Fruit fly (Drosophila melanogaster) whole organism, adult: Measurements from ENCODE around the gene spi.

Source experiments
- CG11617 ChIP-seq: fragments of 200-800 bp; sonication (Bioruptor generic); optimal IDR thresholded peaks from 2 replicates; lab custom pipeline; 2017; ENCODE audit warnings: mild to moderate bottlenecking, missing biosample characterization, missing genetic modification reagents, missing genetic modification characterization
- CG12768 ChIP-seq: fragments of 200-800 bp; sonication (Bioruptor generic); optimal IDR thresholded peaks from 2 replicates; lab custom pipeline; 2017; ENCODE audit warnings: missing biosample characterization, missing genetic modification characterization, mild to moderate bottlenecking, moderate library complexity, missing genetic modification reagents
- CG33017 ChIP-seq: fragments of 200-800 bp; sonication (Bioruptor generic); optimal IDR thresholded peaks from 2 replicates; lab custom pipeline; 2018; ENCODE audit warnings: missing biosample characterization, mild to moderate bottlenecking, missing genetic modification characterization, moderate library complexity
- CG7101 ChIP-seq: fragments of 200-800 bp; sonication (Bioruptor generic); optimal IDR thresholded peaks from 2 replicates; lab custom pipeline; 2018; ENCODE audit warnings: missing biosample characterization, mild to moderate bottlenecking, missing genetic modification characterization, moderate library complexity
- Crg-1 ChIP-seq: fragments of 200-800 bp; sonication (Bioruptor generic); optimal IDR thresholded peaks from 2 replicates; lab custom pipeline; 2016; ENCODE audit warnings: missing biosample characterization, missing genetic modification characterization
- Mnt ChIP-seq: fragments of 200-800 bp; sonication (Bioruptor generic); optimal IDR thresholded peaks from 2 replicates; lab custom pipeline; 2016; ENCODE audit warnings: missing biosample characterization, mild to moderate bottlenecking, missing genetic modification characterization
- bab1 ChIP-seq: fragments of 200-800 bp; sonication (Bioruptor generic); optimal IDR thresholded peaks from 3 replicates; lab custom pipeline; 2019; ENCODE audit warnings: missing biosample characterization, mild to moderate bottlenecking, missing genetic modification characterization, moderate library complexity
- kay ChIP-seq: fragments of 200-800 bp; sonication (Bioruptor generic); peaks from one replicate; lab custom pipeline; 2016; ENCODE audit warnings: missing biosample characterization, missing genetic modification characterization, borderline replicate concordance

dm6 chr2L:19526844-19527243 is 50.3 kb downstream of the spi start:
- no peak for TF ChIP-seq CG7101 (tag; lab: Kevin White, UChicago)
- no peak for TF ChIP-seq CG33017 (tag; lab: Kevin White, UChicago)
- TF ChIP-seq kay (GFP tag; lab: Kevin White, UChicago) = no peak
- no peak for TF ChIP-seq Crg-1 (GFP tag; lab: Kevin White, UChicago)
- TF ChIP-seq bab1 (GFP tag; lab: Kevin White, UChicago) = no peak
- no peak for TF ChIP-seq CG11617
- no peak for TF ChIP-seq Mnt
- no peak for TF ChIP-seq CG12768 (GFP tag; lab: Kevin White, UChicago)
